Worm (Caenorhabditis elegans) whole organism, late embryonic: ENCODE results near the gene B0416.5.

ENCODE experiments used
- ceh-45 ChIP-seq: fragments of 200-800 bp; sonication (Bioruptor generic); IDR thresholded peaks from 2 replicates; pipeline ENCODE4 v1.3.6; 2022; ENCODE audit warnings: missing genetic modification reagents, missing genetic modification characterization, missing compliant biosample characterization
- pqm-1 ChIP-seq: sonication (generic microtip); optimal IDR thresholded peaks from 2 replicates; lab custom pipeline; 2016; ENCODE audit warnings: missing genetic modification characterization, missing compliant biosample characterization
- sox-4 ChIP-seq: sonication (generic microtip); optimal IDR thresholded peaks from 2 replicates; lab custom pipeline; 2017; ENCODE audit warnings: mild to moderate bottlenecking, missing genetic modification characterization, inconsistent platforms, missing compliant biosample characterization

DNA sequence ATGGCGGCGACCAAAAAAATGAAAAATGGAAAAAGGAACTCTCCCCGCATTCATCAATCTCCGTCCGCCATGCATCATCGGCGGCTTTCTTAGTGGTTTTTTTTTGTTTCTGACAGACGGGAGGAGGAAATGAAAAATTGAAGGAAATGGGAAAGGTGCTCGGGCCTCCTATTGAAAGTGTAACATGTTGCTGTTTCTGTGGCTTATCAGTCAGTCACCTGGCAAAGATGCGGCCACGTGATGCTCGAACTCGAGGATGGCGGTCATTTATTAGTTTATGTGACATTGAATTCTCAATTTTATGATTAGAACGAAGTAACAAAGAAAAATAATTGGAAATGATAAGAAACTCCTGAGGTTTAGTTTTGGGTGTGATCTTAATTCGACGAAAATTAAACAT is 6.0 kb downstream of the B0416.5 start:
- TF ChIP-seq sox-4 (no peak), ceh-45 (no peak), pqm-1 (no peak)
